Worm (Caenorhabditis elegans): ENCODE measurements around the gene K12B6.11.
A peak's percentile ranks its signal among the peaks of the same experiment; 100 is the strongest.

The K12B6.11 gene

DNA sequence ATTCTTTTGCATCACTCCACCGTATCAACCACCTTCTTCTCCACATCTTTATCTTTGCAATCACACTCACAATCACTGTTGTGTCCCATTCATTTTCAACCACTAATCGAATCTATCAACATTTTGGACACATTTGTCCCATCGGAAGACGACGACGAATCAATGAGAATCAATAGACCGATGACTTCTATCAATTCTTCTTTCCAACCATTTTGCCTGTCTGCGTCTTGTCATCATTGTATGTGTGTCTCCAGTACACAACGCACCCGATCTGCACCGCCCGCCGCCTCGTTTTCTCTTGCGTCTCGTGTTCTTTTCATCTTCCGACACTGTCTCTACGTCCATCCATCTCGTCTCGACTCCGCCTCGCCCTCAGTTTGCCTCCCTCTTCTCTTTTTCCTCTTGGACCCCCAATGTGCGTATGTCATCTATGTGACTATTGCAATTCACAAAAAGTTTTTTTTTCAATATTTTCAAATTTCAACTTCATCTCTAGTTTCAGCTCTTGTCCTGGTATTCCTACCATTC, 42.2 kb upstream of the K12B6.11 start, which contains the start of gene dmd-7 (continued):
- no peak for TF ChIP-seq lin-39 (tag; optimal IDR thresholded peaks at IDR 0.05)
- peak; percentile 67; the same call in 1 of the 2 replicates for TF ChIP-seq T26A8.4 (GFP tag; IDR thresholded peaks at IDR 0.05)
- TF ChIP-seq ztf-7 (tag; optimal IDR thresholded peaks at IDR 0.05) = no peak
- TF ChIP-seq ces-1 (GFP tag; optimal IDR thresholded peaks at IDR 0.05) = no peak
- no peak for TF ChIP-seq daf-12 (tag; optimal IDR thresholded peaks at IDR 0.05)
- no peak for TF ChIP-seq nhr-237 (tag; optimal IDR thresholded peaks at IDR 0.05)
- no peak for TF ChIP-seq ZK337.2 (GFP tag; IDR thresholded peaks at IDR 0.05)
- no peak for TF ChIP-seq ztf-11 (tag; optimal IDR thresholded peaks at IDR 0.05)
- TF ChIP-seq ceh-28 (tag; optimal IDR thresholded peaks at IDR 0.05) = peak; percentile 36
- peak; percentile 69; the same call in 1 of the 2 replicates for TF ChIP-seq mxl-2 (GFP tag; conservative IDR thresholded peaks at IDR 0.05)
- no peak for TF ChIP-seq Y48G9A.11 (GFP tag; IDR thresholded peaks at IDR 0.05)
- TF ChIP-seq nhr-41 (GFP tag; IDR thresholded peaks at IDR 0.05) = no peak
- peak; percentile 8 for TF ChIP-seq F37D6.2 (tag; optimal IDR thresholded peaks at IDR 0.05)
- TF ChIP-seq hlh-30 (tag; optimal IDR thresholded peaks at IDR 0.05; ENCODE audit: insufficient read depth) = peak; percentile 93
- peak; percentile 58 for TF ChIP-seq set-16 (GFP tag; IDR thresholded peaks at IDR 0.05)
- TF ChIP-seq fkh-10 (GFP tag; optimal IDR thresholded peaks at IDR 0.05) = no peak
- no peak for TF ChIP-seq ceh-62 (tag; optimal IDR thresholded peaks at IDR 0.05)
- no peak for TF ChIP-seq Y5F2A.4 (GFP tag; optimal IDR thresholded peaks at IDR 0.05)
- peak; percentile 69 for TF ChIP-seq nhr-102 (tag; optimal IDR thresholded peaks at IDR 0.05)
- TF ChIP-seq mdt-29 (GFP tag; IDR thresholded peaks at IDR 0.05) = 0 out of 2 replicates have a peak, but pooled peaks have one; percentile 50
- peak; percentile 78 for TF ChIP-seq mep-1 (tag; optimal IDR thresholded peaks at IDR 0.05)
- TF ChIP-seq spr-1 (tag; optimal IDR thresholded peaks at IDR 0.05) = peak; percentile 59
- peak; percentile 99 for TF ChIP-seq dmd-6 (GFP tag; IDR thresholded peaks at IDR 0.05)
- TF ChIP-seq nhr-111 (GFP tag; optimal IDR thresholded peaks at IDR 0.05) = no peak
- TF ChIP-seq madf-9 (GFP tag; conservative IDR thresholded peaks at IDR 0.05) = peak; percentile 49; the same call in 1 of the 2 replicates
- TF ChIP-seq ceh-44 (GFP tag; IDR thresholded peaks at IDR 0.05) = no peak
- no peak for TF ChIP-seq duxl-1 (tag; optimal IDR thresholded peaks at IDR 0.05; ENCODE audit: poor library complexity)
- peak; percentile 82 for TF ChIP-seq ceh-20 (GFP tag; IDR thresholded peaks at IDR 0.05)
- TF ChIP-seq nhr-42 (GFP tag; IDR thresholded peaks at IDR 0.05) = 0 out of 2 replicates have a peak, but pooled peaks have one; percentile 49
- TF ChIP-seq snpc-1.2 (GFP tag; IDR thresholded peaks at IDR 0.05) = no peak
- TF ChIP-seq zfp-3 (GFP tag; conservative IDR thresholded peaks at IDR 0.05) = no peak
- peak; percentile 63 for TF ChIP-seq nhr-76 (tag; optimal IDR thresholded peaks at IDR 0.05)
- TF ChIP-seq ceh-32 (tag; optimal IDR thresholded peaks at IDR 0.05; ENCODE audit: poor library complexity) = no peak
- TF ChIP-seq lsy-2 (tag; optimal IDR thresholded peaks at IDR 0.05) = peak; percentile 75 to 86
- TF ChIP-seq mxl-3 (GFP tag; optimal IDR thresholded peaks at IDR 0.05) = peak; percentile 86
- TF ChIP-seq pha-4 (GFP tag; IDR thresholded peaks at IDR 0.05) = peak; percentile 61; the same call in 1 of the 2 replicates
- no peak for TF ChIP-seq pha-4 (tag; optimal IDR thresholded peaks at IDR 0.05)
- TF ChIP-seq pqm-1 (tag; optimal IDR thresholded peaks at IDR 0.05) = peak; percentile 1
- TF ChIP-seq ctbp-1 (GFP tag; IDR thresholded peaks at IDR 0.05) = 0 out of 2 replicates have a peak, but pooled peaks have one; percentile 60
- TF ChIP-seq F44E2.7 (GFP tag; IDR thresholded peaks at IDR 0.05) = no peak
- TF ChIP-seq skn-1 (tag; optimal IDR thresholded peaks at IDR 0.05) = no peak
- no peak for TF ChIP-seq daf-8 (GFP tag; IDR thresholded peaks at IDR 0.05)
- no peak for TF ChIP-seq F26F4.8 (GFP tag; conservative IDR thresholded peaks at IDR 0.05)
- no peak for TF ChIP-seq aly-2 (tag; optimal IDR thresholded peaks at IDR 0.05)
- TF ChIP-seq zfp-2 (tag; optimal IDR thresholded peaks at IDR 0.05) = no peak
- no peak for TF ChIP-seq lin-15B (tag; optimal IDR thresholded peaks at IDR 0.05)
- TF ChIP-seq saeg-2 (GFP tag; IDR thresholded peaks at IDR 0.05) = peak; percentile 69; the same call in 1 of the 2 replicates
- no peak for TF ChIP-seq vab-7 (GFP tag; IDR thresholded peaks at IDR 0.05)
- peak; percentile 84 for TF ChIP-seq hmg-1.1 (GFP tag; IDR thresholded peaks at IDR 0.05)
- no peak for TF ChIP-seq unc-130 (GFP tag; optimal IDR thresholded peaks at IDR 0.05)
- TF ChIP-seq lir-3 (tag; optimal IDR thresholded peaks at IDR 0.05) = no peak

Data from whole organism, L4 larva.